Fruit fly (Drosophila melanogaster): ENCODE measurements around the gene Tspo.
A peak's percentile ranks its signal among the peaks of the same experiment; 100 is the strongest.

The Tspo gene

DNA sequence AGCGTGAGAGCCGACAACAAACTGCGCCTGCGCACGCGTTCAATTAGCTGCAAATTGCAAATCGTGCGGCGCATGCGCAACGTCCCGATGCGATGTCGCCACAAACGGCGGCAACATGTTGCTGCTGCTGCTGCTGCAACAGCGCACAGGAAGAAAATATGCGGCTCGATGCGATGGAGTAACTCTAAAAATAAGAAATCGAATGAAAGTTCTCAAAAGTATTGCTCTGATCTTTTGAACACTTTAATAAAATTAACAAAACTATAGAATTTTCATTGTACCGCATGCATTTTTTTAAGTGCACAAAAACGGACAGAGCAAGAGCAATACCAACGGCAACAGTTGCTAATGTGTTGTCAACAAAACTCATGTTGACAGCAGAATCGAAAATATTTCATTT, 46.8 kb downstream of the Tspo start (continued):
- TF ChIP-seq klu (GFP tag; IDR thresholded peaks at IDR 0.05) (no peak), CG42726 (GFP tag; IDR thresholded peaks at IDR 0.05; ENCODE audit: partially characterized antibody) (no peak), CG2889 (GFP tag; IDR thresholded peaks at IDR 0.05) (no peak), bsh (GFP tag; optimal IDR thresholded peaks at IDR 0.05) (peak; percentile 60 to 64), Trl (optimal IDR thresholded peaks at IDR 0.05) (no peak), Trl (GFP tag; optimal IDR thresholded peaks at IDR 0.05) (peak; percentile 13), Dref (GFP tag; IDR thresholded peaks at IDR 0.05) (no peak), sc (optimal IDR thresholded peaks at IDR 0.05) (no peak), sc (GFP tag; optimal IDR thresholded peaks at IDR 0.05) (peak; percentile 41), CG33557 (GFP tag; optimal IDR thresholded peaks at IDR 0.05) (peak; percentile 57), H15 (GFP tag; IDR thresholded peaks at IDR 0.05) (0 out of 3 replicates have a peak, but pooled peaks have one; percentile 33), unpg (GFP tag; optimal IDR thresholded peaks at IDR 0.05) (no peak), az2 (GFP tag; optimal IDR thresholded peaks at IDR 0.05) (peak; percentile 31), ci (GFP tag; IDR thresholded peaks at IDR 0.05) (peak; percentile 68; the same call in 2 of the 3 replicates), peb (GFP tag; IDR thresholded peaks at IDR 0.05) (peak; percentile 71), Oli (tag; optimal IDR thresholded peaks at IDR 0.05) (peak; percentile 0), Xbp1 (GFP tag; optimal IDR thresholded peaks at IDR 0.05) (peak; percentile 34), Dll (GFP tag; IDR thresholded peaks at IDR 0.05; ENCODE audit: partially characterized antibody) (no peak), tup (GFP tag; optimal IDR thresholded peaks at IDR 0.05) (no peak), CG15073 (GFP tag; optimal IDR thresholded peaks at IDR 0.05) (no peak), CkIIα-i1 (GFP tag; IDR thresholded peaks at IDR 0.05) (no peak), CG11093 (GFP tag; IDR thresholded peaks at IDR 0.05) (no peak), HLH3B (GFP tag; IDR thresholded peaks at IDR 0.05) (0 out of 2 replicates have a peak, but pooled peaks have one; percentile 15), CG4424 (GFP tag; optimal IDR thresholded peaks at IDR 0.05) (peak; percentile 29), Hsf (GFP tag; optimal IDR thresholded peaks at IDR 0.05) (peak; percentile 42), trem (tag; optimal IDR thresholded peaks at IDR 0.05) (peak; percentile 43), pum (GFP tag; optimal IDR thresholded peaks at IDR 0.05) (peak; percentile 21), chif (GFP tag; optimal IDR thresholded peaks at IDR 0.05) (peak; percentile 25 to 58), ewg (GFP tag; optimal IDR thresholded peaks at IDR 0.05) (no peak), CG11456 (GFP tag; IDR thresholded peaks at IDR 0.05) (no peak), disco-r (GFP tag; optimal IDR thresholded peaks at IDR 0.05) (no peak), CG16813 (GFP tag; IDR thresholded peaks at IDR 0.05; ENCODE audit: partially characterized antibody) (no peak), zf30C (GFP tag; optimal IDR thresholded peaks at IDR 0.05) (no peak), CG17385 (GFP tag; optimal IDR thresholded peaks at IDR 0.05) (peak; percentile 31), CG16815 (GFP tag; optimal IDR thresholded peaks at IDR 0.05) (peak; percentile 67), lilli (GFP tag; optimal IDR thresholded peaks at IDR 0.05) (no peak), CG1603 (tag; optimal IDR thresholded peaks at IDR 0.05) (peak; percentile 59), Bteb2 (GFP tag; optimal IDR thresholded peaks at IDR 0.05) (no peak), jumu (GFP tag; optimal IDR thresholded peaks at IDR 0.05) (no peak), CHES-1-like (GFP tag; optimal IDR thresholded peaks at IDR 0.05) (peak; percentile 15), tin (GFP tag; optimal IDR thresholded peaks at IDR 0.05) (peak; percentile 17), Dip3 (GFP tag; optimal IDR thresholded peaks at IDR 0.05) (no peak), ems (GFP tag; optimal IDR thresholded peaks at IDR 0.05) (no peak), CG43689 (GFP tag; IDR thresholded peaks at IDR 0.05) (no peak), CG12391 (tag; optimal IDR thresholded peaks at IDR 0.05) (peak; percentile 56), Sox100B (GFP tag; optimal IDR thresholded peaks at IDR 0.05) (no peak), mirr (GFP tag; optimal IDR thresholded peaks at IDR 0.05) (no peak), ac (GFP tag; optimal IDR thresholded peaks at IDR 0.05) (no peak), Nf-YC (tag; optimal IDR thresholded peaks at IDR 0.05) (no peak), sd (tag; optimal IDR thresholded peaks at IDR 0.05) (no peak), Hr39 (optimal IDR thresholded peaks at IDR 0.05) (no peak), tio (GFP tag; optimal IDR thresholded peaks at IDR 0.05) (peak; percentile 36), CTCF (GFP tag; optimal IDR thresholded peaks at IDR 0.05) (no peak)
